Fruit fly (Drosophila melanogaster) whole organism, embryonic: Measurements from ENCODE around the gene Argk1.

Experiments
- CG10543 ChIP-seq: fragments of 200-800 bp; sonication (Bioruptor generic); optimal IDR thresholded peaks from 3 replicates; lab custom pipeline; 2017; ENCODE audit warnings: missing biosample characterization, mild to moderate bottlenecking, missing genetic modification characterization, moderate library complexity
- CG13123 ChIP-seq: fragments of 200-800 bp; sonication (Bioruptor generic); optimal IDR thresholded peaks from 2 replicates; lab custom pipeline; 2016; ENCODE audit warnings: missing biosample characterization, missing genetic modification characterization
- CG13296 ChIP-seq: fragments of 200-800 bp; sonication (Bioruptor generic); optimal IDR thresholded peaks from 3 replicates; lab custom pipeline; 2018; ENCODE audit warnings: missing biosample characterization, mild to moderate bottlenecking, missing genetic modification characterization
- CG18262 ChIP-seq: fragments of 200-800 bp; optimal IDR thresholded peaks from 3 replicates; lab custom pipeline; 2019; ENCODE audit warnings: missing biosample characterization, mild to moderate bottlenecking, missing genetic modification characterization, moderate library complexity
- CG2678 ChIP-seq: fragments of 200-800 bp; sonication (Bioruptor generic); optimal IDR thresholded peaks from 3 replicates; lab custom pipeline; 2019; ENCODE audit warnings: missing biosample characterization, mild to moderate bottlenecking, missing genetic modification characterization, moderate library complexity
- CG32532 ChIP-seq: fragments of 200-800 bp; sonication (Bioruptor generic); IDR thresholded peaks from 2 replicates; pipeline ENCODE4 v1.3.6; 2022; ENCODE audit warnings: missing biosample characterization, missing genetic modification characterization
- CG9797 ChIP-seq: fragments of 200-800 bp; sonication (Bioruptor generic); optimal IDR thresholded peaks from 3 replicates; lab custom pipeline; 2018; ENCODE audit warnings: missing biosample characterization, mild to moderate bottlenecking, missing genetic modification characterization
- D ChIP-seq, 2 experiments: fragments of 200-800 bp in 1 of 2; fragments of >200 bp in 1 of 2; sonication (Bioruptor generic) in 1 of 2; optimal IDR thresholded peaks; 2 replicates in 1 of 2; 3 replicates in 1 of 2; lab custom pipeline; 2017; ENCODE audit warnings: mild to moderate bottlenecking in 1 of 2, missing biosample characterization in 1 of 2, missing genetic modification characterization in 1 of 2, missing genetic modification reagents in 1 of 2
- Dbx ChIP-seq: fragments of 200-800 bp; sonication (Bioruptor generic); IDR thresholded peaks from 3 replicates; pipeline ENCODE4 v1.3.6; 2022; ENCODE audit warnings: missing biosample characterization, missing genetic modification characterization
- Dll ChIP-seq: fragments of 200-800 bp; sonication (Bioruptor generic); IDR thresholded peaks from 4 replicates; pipeline ENCODE4 v1.3.6; 2022; ENCODE audit warnings: missing biosample characterization, missing genetic modification characterization; ENCODE audit not compliant: partially characterized antibody
- Ets97D ChIP-seq: fragments of 200-800 bp; sonication (Bioruptor generic); optimal IDR thresholded peaks from 3 replicates; lab custom pipeline; 2016; ENCODE audit warnings: missing biosample characterization, missing genetic modification characterization
- GATAe ChIP-seq: fragments of 200-800 bp; sonication (Bioruptor generic); conservative IDR thresholded peaks from 2 replicates; pipeline ENCODE4 v1.3.6; 2022; ENCODE audit warnings: missing biosample characterization, missing genetic modification characterization
- HmgD ChIP-seq: fragments of 200-800 bp; sonication (Bioruptor generic); optimal IDR thresholded peaks from 3 replicates; lab custom pipeline; 2016; ENCODE audit warnings: missing biosample characterization, missing genetic modification characterization
- Hr39 ChIP-seq: fragments of >200 bp; optimal IDR thresholded peaks from 2 replicates; lab custom pipeline; 2017
- Hsf ChIP-seq: fragments of 200-800 bp; sonication (Bioruptor generic); optimal IDR thresholded peaks from 3 replicates; lab custom pipeline; 2016; ENCODE audit warnings: missing biosample characterization, missing genetic modification characterization
- Jarid2 ChIP-seq: fragments of 200-800 bp; sonication (Bioruptor generic); optimal IDR thresholded peaks from 3 replicates; lab custom pipeline; 2017; ENCODE audit warnings: mild to moderate bottlenecking, missing biosample characterization, missing genetic modification reagents, missing genetic modification characterization
- Kr ChIP-seq: fragments of 200-800 bp; sonication (Bioruptor generic); optimal IDR thresholded peaks from 2 replicates; lab custom pipeline; 2017; ENCODE audit warnings: missing biosample characterization, mild to moderate bottlenecking, missing genetic modification characterization
- Lhr ChIP-seq: fragments of 200-800 bp; sonication (Bioruptor generic); optimal IDR thresholded peaks from 3 replicates; lab custom pipeline; 2017; ENCODE audit warnings: mild to moderate bottlenecking, missing biosample characterization, missing genetic modification reagents, missing genetic modification characterization
- Max ChIP-seq: fragments of 200-800 bp; sonication (Bioruptor generic); optimal IDR thresholded peaks from 2 replicates; lab custom pipeline; 2016; ENCODE audit warnings: missing biosample characterization, mild to moderate bottlenecking, missing genetic modification characterization
- Med ChIP-seq: fragments of 200-800 bp; sonication (Bioruptor generic); peaks from one replicate; lab custom pipeline; 2016; ENCODE audit warnings: missing biosample characterization, missing genetic modification characterization, mild to moderate bottlenecking, inconsistent platforms, moderate library complexity
- Scr ChIP-seq: fragments of 200-800 bp; sonication (Bioruptor generic); IDR thresholded peaks from 2 replicates; pipeline ENCODE4 v1.3.6; 2022; ENCODE audit warnings: missing biosample characterization, missing genetic modification characterization; ENCODE audit not compliant: partially characterized antibody
- Sin3A ChIP-seq: fragments of >200 bp; optimal IDR thresholded peaks from 2 replicates; lab custom pipeline; 2018
- Spps ChIP-seq: fragments of 200-800 bp; sonication (Bioruptor generic); optimal IDR thresholded peaks from 2 replicates; lab custom pipeline; 2018; ENCODE audit warnings: missing biosample characterization, mild to moderate bottlenecking, missing genetic modification characterization
- Tbp ChIP-seq: fragments of >200 bp; optimal IDR thresholded peaks from 2 replicates; lab custom pipeline; 2018; ENCODE audit warnings: missing biosample characterization, missing genetic modification characterization
- ara ChIP-seq: fragments of 200-800 bp; sonication (Bioruptor generic); IDR thresholded peaks from 2 replicates; pipeline ENCODE4 v1.3.6; 2022; ENCODE audit warnings: missing biosample characterization, missing genetic modification characterization
- bsh ChIP-seq, 2 experiments: fragments of 200-800 bp; sonication (Bioruptor generic); optimal IDR thresholded peaks; 2 replicates each; lab custom pipeline; 2017 to 2018; ENCODE audit warnings: mild to moderate bottlenecking in 2 of 2, missing biosample characterization in 2 of 2, missing genetic modification characterization in 2 of 2, moderate library complexity in 1 of 2
- chinmo ChIP-seq: fragments of 200-800 bp; sonication (Bioruptor generic); IDR thresholded peaks from 4 replicates; pipeline ENCODE4 v1.3.6; 2022; ENCODE audit warnings: missing biosample characterization, missing genetic modification characterization; ENCODE audit not compliant: partially characterized antibody
- ci ChIP-seq: fragments of 200-800 bp; sonication (Bioruptor generic); IDR thresholded peaks from 3 replicates; pipeline ENCODE4 v1.3.6; 2022; ENCODE audit warnings: missing biosample characterization, missing genetic modification characterization
- dm ChIP-seq: fragments of 200-800 bp; sonication (Bioruptor generic); optimal IDR thresholded peaks from 3 replicates; lab custom pipeline; 2016; ENCODE audit warnings: missing biosample characterization, missing genetic modification characterization
- ems ChIP-seq: fragments of 200-800 bp; sonication (Bioruptor generic); optimal IDR thresholded peaks from 3 replicates; lab custom pipeline; 2016; ENCODE audit warnings: missing biosample characterization, missing genetic modification characterization
- fd102C ChIP-seq: fragments of 200-800 bp; sonication (Bioruptor generic); optimal IDR thresholded peaks from 2 replicates; lab custom pipeline; 2018; ENCODE audit warnings: missing biosample characterization, mild to moderate bottlenecking, missing genetic modification characterization, moderate library complexity
- gem ChIP-seq: fragments of 200-800 bp; sonication (Bioruptor generic); optimal IDR thresholded peaks from 2 replicates; lab custom pipeline; 2019; ENCODE audit warnings: missing biosample characterization, mild to moderate bottlenecking, missing genetic modification characterization, moderate library complexity
- grn ChIP-seq: fragments of 200-800 bp; sonication (Bioruptor generic); optimal IDR thresholded peaks from 3 replicates; lab custom pipeline; 2017; ENCODE audit warnings: missing biosample characterization, missing genetic modification characterization
- jing ChIP-seq: fragments of 200-800 bp; sonication (Bioruptor generic); optimal IDR thresholded peaks from 2 replicates; lab custom pipeline; 2018; ENCODE audit warnings: missing biosample characterization, mild to moderate bottlenecking, missing genetic modification characterization
- lov ChIP-seq, 2 experiments: fragments of 200-800 bp in 1 of 2; fragments of >200 bp in 1 of 2; sonication (Bioruptor generic) in 1 of 2; IDR thresholded peaks in 1 of 2; optimal IDR thresholded peaks in 1 of 2; 2 replicates in 1 of 2; 3 replicates in 1 of 2; pipeline versions ENCODE4 v1.3.6 to Lab custom; 2017 to 2022; ENCODE audit warnings: missing biosample characterization in 1 of 2, missing genetic modification characterization in 1 of 2
- luna ChIP-seq: fragments of 200-800 bp; sonication (Bioruptor generic); optimal IDR thresholded peaks from 2 replicates; lab custom pipeline; 2016; ENCODE audit warnings: missing biosample characterization, missing genetic modification characterization
- mirr ChIP-seq: fragments of 200-800 bp; sonication (Bioruptor generic); optimal IDR thresholded peaks from 3 replicates; lab custom pipeline; 2018; ENCODE audit warnings: missing biosample characterization, mild to moderate bottlenecking, missing genetic modification characterization
- rib ChIP-seq: fragments of 200-800 bp; sonication (Bioruptor generic); IDR thresholded peaks from 2 replicates; pipeline ENCODE4 v1.3.6; 2022; ENCODE audit warnings: missing biosample characterization, missing genetic modification characterization
- row ChIP-seq: fragments of 200-800 bp; sonication (Bioruptor generic); IDR thresholded peaks from 3 replicates; pipeline ENCODE4 v1.3.6; 2022; ENCODE audit warnings: missing biosample characterization, missing genetic modification characterization
- schlank ChIP-seq: fragments of 200-800 bp; sonication (Bioruptor generic); optimal IDR thresholded peaks from 2 replicates; lab custom pipeline; 2018; ENCODE audit warnings: missing biosample characterization, mild to moderate bottlenecking, missing genetic modification characterization
- shn ChIP-seq: fragments of 200-800 bp; sonication (Bioruptor generic); optimal IDR thresholded peaks from 3 replicates; lab custom pipeline; 2016; ENCODE audit warnings: missing biosample characterization, missing genetic modification characterization
- sim ChIP-seq: fragments of 200-800 bp; sonication (Bioruptor generic); IDR thresholded peaks from 2 replicates; pipeline ENCODE4 v1.3.6; 2022; ENCODE audit warnings: missing biosample characterization, missing genetic modification characterization
- sob ChIP-seq: fragments of 200-800 bp; sonication (Bioruptor generic); IDR thresholded peaks from 2 replicates; pipeline ENCODE4 v1.3.6; 2022; ENCODE audit warnings: missing biosample characterization, missing genetic modification characterization
- sqz ChIP-seq: fragments of 200-800 bp; sonication (Bioruptor generic); optimal IDR thresholded peaks from 3 replicates; lab custom pipeline; 2018; ENCODE audit warnings: missing biosample characterization, mild to moderate bottlenecking, missing genetic modification characterization
- trh ChIP-seq: fragments of 200-800 bp; sonication (Bioruptor generic); optimal IDR thresholded peaks from 2 replicates; lab custom pipeline; 2016; ENCODE audit warnings: missing biosample characterization, missing genetic modification characterization
- ttk ChIP-seq: fragments of 200-800 bp; sonication (Bioruptor generic); IDR thresholded peaks from 2 replicates; pipeline ENCODE4 v2.1.2; 2022; ENCODE audit warnings: missing biosample characterization, missing genetic modification characterization
- twi ChIP-seq: fragments of 200-800 bp; optimal IDR thresholded peaks from 2 replicates; lab custom pipeline; 2019; ENCODE audit warnings: missing biosample characterization, mild to moderate bottlenecking, missing genetic modification characterization, moderate library complexity
- vvl ChIP-seq: fragments of 200-800 bp; sonication (Bioruptor generic); IDR thresholded peaks from 2 replicates; pipeline ENCODE4 v1.3.6; 2022; ENCODE audit warnings: missing biosample characterization, missing genetic modification characterization
- wek ChIP-seq: fragments of 200-800 bp; sonication (Bioruptor generic); optimal IDR thresholded peaks from 3 replicates; lab custom pipeline; 2018; ENCODE audit warnings: missing biosample characterization, mild to moderate bottlenecking, missing genetic modification characterization, moderate library complexity
- wor ChIP-seq: fragments of 200-800 bp; sonication (Bioruptor generic); IDR thresholded peaks from 2 replicates; pipeline ENCODE4 v1.3.6; 2022; ENCODE audit warnings: missing biosample characterization, missing genetic modification characterization
- yki ChIP-seq: fragments of >200 bp; optimal IDR thresholded peaks from 3 replicates; lab custom pipeline; 2018

Gene Argk1

dm6 chr3L:9114404-9114803 lies 48.6 kb upstream of the Argk1 start (continued):
- TF ChIP-seq D (optimal IDR thresholded peaks at IDR 0.05; lab: Kevin White, UChicago): no peak
- TF ChIP-seq D (GFP tag; optimal IDR thresholded peaks at IDR 0.05; lab: Kevin White, UChicago): no peak
- no peak for TF ChIP-seq wor (GFP tag; lab: Robert Waterston, UW)
- no peak for TF ChIP-seq luna (GFP tag; lab: Kevin White, UChicago)
- TF ChIP-seq vvl: 0 out of 2 replicates have a peak, but pooled peaks have one; percentile 18
- TF ChIP-seq HmgD (GFP tag; lab: Kevin White, UChicago): no peak
- TF ChIP-seq Max (GFP tag; lab: Kevin White, UChicago): no peak
- no peak for TF ChIP-seq CG9797 (GFP tag; lab: Kevin White, UChicago)
- TF ChIP-seq CG10543 (GFP tag; lab: Kevin White, UChicago): peak; percentile 11
- no peak for TF ChIP-seq dm (GFP tag; lab: Kevin White, UChicago)
- TF ChIP-seq yki (lab: Kevin White, UChicago): no peak
- peak; percentile 42 for TF ChIP-seq mirr (GFP tag; lab: Kevin White, UChicago)
- no peak for TF ChIP-seq CG13296
- TF ChIP-seq Kr (GFP tag; lab: Kevin White, UChicago): no peak
- TF ChIP-seq Jarid2 (GFP tag; lab: Kevin White, UChicago): no peak
- no peak for TF ChIP-seq ttk
- 0 out of 4 replicates have a peak, but pooled peaks have one; percentile 11 for TF ChIP-seq chinmo (GFP tag; lab: Robert Waterston, UW)
- TF ChIP-seq rib (GFP tag; lab: Robert Waterston, UW): no peak
- peak; percentile 27; the same call in 2 of the 3 replicates for TF ChIP-seq ci (GFP tag; lab: Robert Waterston, UW)
- TF ChIP-seq Dbx (GFP tag; lab: Robert Waterston, UW): no peak
- no peak for TF ChIP-seq CG32532 (GFP tag; lab: Robert Waterston, UW)
- peak; percentile 70; the same call in 1 of the 2 replicates for TF ChIP-seq GATAe
- TF ChIP-seq Lhr (GFP tag; lab: Kevin White, UChicago): no peak
- TF ChIP-seq schlank (tag; lab: Kevin White, UChicago): no peak
- no peak for TF ChIP-seq Spps (tag; lab: Kevin White, UChicago)
- no peak for TF ChIP-seq fd102C (GFP tag; lab: Kevin White, UChicago)
- TF ChIP-seq sob: 0 out of 2 replicates have a peak, but pooled peaks have one; percentile 7
- TF ChIP-seq ems (GFP tag; lab: Kevin White, UChicago): no peak
- TF ChIP-seq sim (GFP tag; lab: Robert Waterston, UW): no peak
- no peak for TF ChIP-seq CG2678 (tag; lab: Kevin White, UChicago)
- TF ChIP-seq Sin3A (lab: Kevin White, UChicago): no peak
- no peak for TF ChIP-seq row (GFP tag; lab: Robert Waterston, UW)
- TF ChIP-seq lov (optimal IDR thresholded peaks at IDR 0.05; lab: Kevin White, UChicago): no peak
- TF ChIP-seq lov (GFP tag; IDR thresholded peaks at IDR 0.05; lab: Robert Waterston, UW): no peak
- no peak for TF ChIP-seq Dll (GFP tag; lab: Robert Waterston, UW)

- TF ChIP-seq bsh (GFP tag; optimal IDR thresholded peaks at IDR 0.05; lab: Kevin White, UChicago) (peak in 1 of 2 experiments; percentile 6), Hr39 (lab: Kevin White, UChicago) (no peak), jing (GFP tag; lab: Kevin White, UChicago) (no peak), twi (peak; percentile 99), wek (GFP tag; lab: Kevin White, UChicago) (no peak), ara (peak; percentile 33; the same call in 1 of the 2 replicates), sqz (GFP tag; lab: Kevin White, UChicago) (peak; percentile 6), Hsf (GFP tag; lab: Kevin White, UChicago) (no peak), Tbp (GFP tag; lab: Kevin White, UChicago) (no peak), Scr (GFP tag; lab: Robert Waterston, UW) (no peak), CG13123 (GFP tag; lab: Kevin White, UChicago) (no peak), grn (GFP tag; lab: Kevin White, UChicago) (no peak), Ets97D (no peak), trh (GFP tag; lab: Kevin White, UChicago) (no peak), Med (peak; percentile 46), CG18262 (peak; percentile 6), gem (peak; percentile 14), shn (GFP tag; lab: Kevin White, UChicago) (no peak)
These were observed 47.9 kb upstream of the Argk1 start for dm6 chr3L:9113582-9114282.
